Fruit fly (Drosophila melanogaster) S2 (cell line): ENCODE results near the gene MICU1.
A peak's percentile ranks its signal among the peaks of the same experiment; 100 is the strongest.

Experiments used
- CG8478 ChIP-seq: fragments of >200 bp; optimal IDR thresholded peaks from 2 replicates; lab custom pipeline; 2018
- CTCF ChIP-seq, 2 experiments: fragments of >200 bp; optimal IDR thresholded peaks; 2 replicates each; lab custom pipeline; 2018

Gene MICU1

DNA sequence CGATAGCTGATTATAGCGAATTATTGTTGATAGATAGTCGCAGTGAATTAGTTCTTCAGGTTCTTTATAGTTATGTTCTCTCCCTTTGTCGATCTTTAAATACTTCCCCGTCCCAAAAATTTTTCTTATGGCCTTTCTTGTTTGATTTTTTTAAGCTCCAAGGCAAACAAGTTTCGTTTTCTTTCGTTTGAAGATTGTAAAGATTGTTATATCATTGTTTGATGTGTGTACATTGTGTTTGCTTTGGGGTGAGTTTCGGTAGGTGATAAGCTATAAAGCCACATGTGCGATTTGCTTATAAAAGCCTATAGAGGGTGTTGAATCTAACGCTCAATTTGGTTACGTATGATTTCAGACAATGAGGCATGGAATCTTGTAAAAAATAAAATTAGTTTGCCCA lies 23.2 kb upstream of the MICU1 start:
- no peak for TF ChIP-seq CG8478 (lab: Kevin White, UChicago)
- no peak for TF ChIP-seq CTCF (optimal IDR thresholded peaks at IDR 0.05; lab: Kevin White, UChicago)

DNA sequence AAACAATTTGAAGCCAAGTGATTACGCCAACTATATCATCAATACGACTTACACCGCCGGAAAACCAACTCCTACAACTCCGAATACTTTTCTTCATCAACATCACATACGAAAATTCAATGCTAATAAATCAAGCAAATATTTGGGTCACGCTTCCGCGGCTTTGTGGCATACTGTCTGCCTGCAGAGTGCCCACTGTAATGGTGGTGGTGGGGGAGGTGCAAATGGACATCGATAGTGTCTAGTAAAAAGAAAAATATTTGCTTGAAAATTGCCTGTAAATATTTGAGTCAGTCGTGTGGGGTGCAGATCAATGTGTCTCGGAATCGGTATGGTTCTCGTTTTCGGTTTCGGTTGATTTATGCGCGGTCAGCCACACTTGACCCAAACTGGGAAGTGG lies 16.2 kb upstream of the MICU1 start:
- no peak for TF ChIP-seq CTCF (optimal IDR thresholded peaks at IDR 0.05; lab: Kevin White, UChicago)
- no peak for TF ChIP-seq CG8478 (lab: Kevin White, UChicago)

DNA sequence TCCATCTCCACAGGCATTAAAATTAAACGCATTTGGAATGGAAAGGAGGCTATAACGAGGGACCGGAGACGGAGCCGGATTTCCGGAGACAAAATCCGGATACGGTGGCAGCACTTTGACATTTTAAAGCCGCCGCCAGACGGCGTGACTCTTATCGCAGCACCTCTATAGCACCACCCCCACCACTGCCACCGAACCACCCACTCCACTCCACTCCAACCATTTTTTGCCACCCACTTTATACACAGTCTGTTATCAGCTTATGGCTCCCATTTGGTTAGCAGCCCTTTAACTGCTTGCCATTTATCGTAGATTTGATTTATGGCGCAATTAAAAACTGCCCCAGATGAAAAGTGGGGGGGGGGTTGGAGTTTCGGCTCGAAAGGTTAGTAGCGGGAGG lies 13.0 kb upstream of the MICU1 start:
- no peak for TF ChIP-seq CG8478 (lab: Kevin White, UChicago)
- no peak for TF ChIP-seq CTCF (optimal IDR thresholded peaks at IDR 0.05; lab: Kevin White, UChicago)

DNA sequence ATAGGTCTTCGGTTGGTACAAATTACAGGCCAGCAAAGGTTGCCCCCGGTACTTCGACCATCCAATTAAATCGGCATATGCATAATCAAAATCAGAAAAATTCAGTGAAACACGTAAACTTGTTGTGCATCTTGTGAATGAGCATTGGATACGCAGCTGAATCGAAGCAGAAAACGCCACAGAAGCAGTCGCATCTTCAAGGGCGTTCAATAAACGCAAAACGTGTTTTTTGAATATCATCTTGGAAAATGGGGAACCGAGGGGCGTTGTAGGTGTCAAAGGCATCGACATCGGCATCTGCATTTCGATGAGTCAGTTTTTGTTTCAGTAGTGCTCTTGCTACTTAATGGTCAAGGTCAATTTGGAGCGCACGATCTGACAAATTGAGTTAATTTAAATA lies 7.7 kb upstream of the MICU1 start:
- TF ChIP-seq CTCF (optimal IDR thresholded peaks at IDR 0.05; lab: Kevin White, UChicago) (no peak), CG8478 (lab: Kevin White, UChicago) (no peak)

DNA sequence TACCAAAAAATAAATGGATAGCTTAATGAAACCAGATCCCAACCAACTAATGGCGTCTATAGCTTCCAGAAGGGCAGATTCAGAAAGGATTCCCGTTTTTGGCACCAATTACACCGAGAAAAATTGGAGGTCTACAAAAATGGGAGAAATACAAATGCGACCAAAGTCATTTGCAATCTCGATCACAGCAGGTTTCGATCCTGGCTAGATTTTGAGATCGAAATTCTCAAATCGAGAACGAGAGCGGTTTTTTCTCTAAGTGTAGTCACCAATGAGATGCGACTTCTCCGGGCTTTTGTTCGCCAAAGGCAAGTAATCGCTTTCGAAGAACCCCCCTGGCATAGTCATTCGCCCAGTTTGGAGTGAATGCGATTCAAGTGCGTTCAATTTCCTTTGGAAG lies 6.2 kb upstream of the MICU1 start:
- TF ChIP-seq CG8478 (lab: Kevin White, UChicago), result no peak
- no peak for TF ChIP-seq CTCF (optimal IDR thresholded peaks at IDR 0.05; lab: Kevin White, UChicago)

DNA sequence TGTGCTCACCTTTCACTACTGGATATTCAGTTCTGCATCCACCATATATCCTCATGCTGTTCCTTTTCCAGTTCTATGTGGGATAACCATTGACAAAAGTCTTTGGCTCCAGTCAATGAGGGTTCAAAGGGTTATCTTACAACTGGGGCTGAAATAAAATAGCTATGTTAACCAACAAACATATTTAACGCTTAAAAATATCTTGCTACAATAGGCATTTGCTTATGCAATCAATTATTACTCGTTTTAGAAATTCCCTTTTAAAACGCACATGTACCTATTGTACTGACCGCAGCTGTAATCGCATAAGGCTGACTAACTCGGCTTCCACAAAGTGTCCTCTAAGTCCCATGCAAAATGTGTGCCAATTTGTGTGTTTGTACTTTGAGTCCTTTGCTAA lies 2.8 kb upstream of the MICU1 start:
- TF ChIP-seq CG8478 (lab: Kevin White, UChicago) (no peak), CTCF (optimal IDR thresholded peaks at IDR 0.05; lab: Kevin White, UChicago) (no peak)

DNA sequence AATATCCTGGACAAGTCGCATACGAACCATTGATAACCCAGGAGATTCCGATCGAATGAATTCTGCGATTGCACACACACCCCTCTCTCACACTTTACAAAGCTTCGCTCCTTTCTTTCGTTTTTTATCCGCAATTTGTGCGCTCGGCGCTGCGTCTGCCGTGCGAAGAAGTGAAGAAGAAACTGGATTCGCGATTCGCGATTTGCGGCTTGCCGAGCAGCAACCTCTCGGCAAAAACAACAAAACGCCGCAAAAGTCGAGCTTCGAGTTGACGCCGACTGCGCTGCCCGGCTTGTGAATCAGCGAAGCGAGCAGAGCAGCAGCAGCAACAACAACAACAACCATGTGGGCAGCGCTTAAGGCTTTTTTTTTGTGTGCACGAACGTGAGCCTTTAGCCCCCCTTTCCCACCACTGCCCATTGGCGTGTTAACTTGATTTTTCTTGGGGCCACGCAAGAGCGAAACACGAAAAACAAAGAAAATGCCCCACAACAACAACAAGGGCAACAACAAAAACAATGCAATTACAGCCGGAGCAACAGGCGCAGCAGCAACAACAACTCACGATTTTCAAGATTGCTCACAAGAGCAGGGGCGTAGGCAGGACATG lies 6.0 kb downstream of the MICU1 start:
- TF ChIP-seq CTCF (optimal IDR thresholded peaks at IDR 0.05; lab: Kevin White, UChicago) (no peak), CG8478 (lab: Kevin White, UChicago) (no peak)

DNA sequence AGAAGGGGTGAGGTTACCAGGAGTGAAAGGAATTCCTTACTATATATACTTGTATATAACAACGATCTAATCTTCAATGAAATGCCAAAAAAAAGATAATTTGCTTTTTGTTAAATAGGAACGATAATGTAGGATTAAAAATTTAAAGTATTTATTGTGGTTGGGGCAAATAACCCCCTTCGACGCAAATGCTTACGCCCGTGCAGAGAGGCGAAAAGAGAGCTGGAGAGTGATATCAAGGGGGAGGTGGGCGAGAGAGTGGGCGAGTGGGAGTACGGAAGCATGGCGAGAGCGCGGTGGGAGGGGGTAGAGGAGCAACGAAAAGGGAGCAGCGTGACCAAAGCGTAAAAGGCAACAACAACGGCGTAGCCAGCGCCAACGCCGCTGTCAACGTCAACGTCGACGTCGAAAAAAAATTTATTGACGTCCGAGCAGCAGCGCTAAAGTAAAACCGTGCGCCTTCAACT lies 6.5 kb downstream of the MICU1 start:
- TF ChIP-seq CTCF (optimal IDR thresholded peaks at IDR 0.05; lab: Kevin White, UChicago) (no peak), CG8478 (lab: Kevin White, UChicago) (no peak)

DNA sequence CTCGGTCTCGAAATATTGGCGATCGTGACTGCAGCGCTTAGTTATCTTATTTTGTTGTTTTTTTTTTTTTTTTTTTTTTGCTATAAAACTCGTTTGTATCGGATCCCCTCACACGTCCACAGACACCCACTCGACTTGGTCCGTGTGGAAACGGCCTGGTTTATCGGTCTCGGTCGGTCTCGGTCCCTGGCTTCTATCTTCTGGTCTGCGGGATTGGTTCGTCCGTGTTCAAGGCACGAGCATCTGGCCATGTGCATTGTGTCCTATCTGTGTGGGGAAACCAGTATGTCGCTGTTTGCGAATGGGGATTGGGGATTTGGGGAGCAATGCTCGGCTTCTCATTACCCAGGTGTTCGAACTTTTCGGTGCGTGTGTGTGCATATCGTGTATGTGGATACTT lies 7.6 kb downstream of the MICU1 start, which contains the start of gene CG4496:
CG4496 (minus strand) TSS at position 337 of the 400 bp plus-strand sequence.
- TF ChIP-seq CG8478 (lab: Kevin White, UChicago), result no peak
- TF ChIP-seq CTCF (optimal IDR thresholded peaks at IDR 0.05; lab: Kevin White, UChicago), result no peak

DNA sequence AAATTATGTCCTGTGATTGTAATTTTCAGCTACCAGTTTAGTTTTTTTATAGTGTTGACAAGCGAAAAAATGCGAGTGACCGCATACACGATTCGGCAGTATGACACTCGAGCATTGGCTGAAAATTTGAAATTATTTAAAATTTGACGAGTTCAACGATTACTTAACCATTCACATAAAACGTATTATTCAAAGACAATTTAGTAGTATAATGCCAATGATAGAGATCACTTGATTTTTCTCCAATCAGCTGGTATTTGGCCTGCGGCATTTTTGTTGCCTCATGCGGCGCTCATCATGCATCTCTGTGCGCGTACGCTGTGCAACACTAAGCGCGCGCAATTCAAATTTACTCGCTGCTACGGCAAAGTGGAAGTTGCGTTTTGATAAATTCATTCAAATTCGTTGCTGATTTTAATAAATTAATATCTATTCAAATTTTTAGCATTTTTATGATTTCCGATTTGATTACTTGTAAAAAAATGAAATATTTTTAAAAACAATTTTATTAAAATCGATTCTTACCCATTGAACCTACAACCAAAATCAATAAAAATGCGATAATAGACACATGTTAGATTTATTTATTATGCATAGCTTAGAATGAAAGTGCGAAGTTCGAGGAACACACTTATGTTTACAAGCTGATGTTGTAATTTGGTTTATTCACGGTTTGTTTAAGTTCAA lies 12.5 kb downstream of the MICU1 start, which contains the start of gene CG4497:
CG4497 (minus strand) TSS at position 238 of the 687 bp plus-strand sequence.
- TF ChIP-seq CG8478 (lab: Kevin White, UChicago), result no peak
- peak in 1 of 2 experiments; percentile 5 for TF ChIP-seq CTCF (optimal IDR thresholded peaks at IDR 0.05; lab: Kevin White, UChicago)

DNA sequence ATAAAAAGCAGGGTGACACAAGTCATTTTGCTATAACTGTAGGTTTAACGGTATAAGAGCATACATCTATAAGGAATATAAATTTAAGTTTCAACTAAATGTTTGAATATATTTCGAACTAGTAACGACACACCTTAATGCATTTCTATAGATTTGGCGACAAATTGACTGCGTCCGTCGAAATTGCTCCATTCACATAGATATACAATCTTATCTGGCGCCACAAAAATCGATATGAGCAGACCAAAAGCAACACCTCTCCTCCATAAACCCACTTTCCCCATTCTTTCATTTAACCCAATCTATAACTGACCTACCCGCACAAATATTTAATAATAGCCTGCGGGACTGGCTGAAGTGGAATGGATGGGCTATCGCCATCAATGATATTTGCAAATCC lies 16.6 kb downstream of the MICU1 start:
- TF ChIP-seq CTCF (optimal IDR thresholded peaks at IDR 0.05; lab: Kevin White, UChicago) (no peak), CG8478 (lab: Kevin White, UChicago) (no peak)

DNA sequence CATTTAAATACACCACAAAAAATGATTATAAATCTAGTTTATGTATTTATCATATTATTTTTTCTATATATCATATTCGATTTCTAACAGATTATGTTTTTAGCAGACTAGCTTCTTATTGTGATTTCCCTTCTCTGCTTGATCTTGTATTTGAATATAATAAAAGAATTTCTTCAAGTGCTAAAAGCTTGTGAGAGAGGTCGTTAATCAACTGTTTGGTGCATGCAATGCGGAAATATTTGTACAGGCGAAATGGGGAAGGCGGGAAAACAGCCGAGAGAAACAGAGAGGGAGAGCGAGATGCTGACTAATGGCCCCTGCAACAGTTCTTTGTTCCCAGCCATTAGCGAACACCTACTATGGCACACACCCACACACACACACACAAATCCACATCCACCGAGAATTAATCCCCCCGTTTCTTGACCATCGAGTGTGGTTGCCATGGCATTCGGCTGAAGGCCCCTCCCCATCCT lies 17.6 kb downstream of the MICU1 start:
- TF ChIP-seq CTCF (optimal IDR thresholded peaks at IDR 0.05; lab: Kevin White, UChicago) (no peak), CG8478 (lab: Kevin White, UChicago) (no peak)

DNA sequence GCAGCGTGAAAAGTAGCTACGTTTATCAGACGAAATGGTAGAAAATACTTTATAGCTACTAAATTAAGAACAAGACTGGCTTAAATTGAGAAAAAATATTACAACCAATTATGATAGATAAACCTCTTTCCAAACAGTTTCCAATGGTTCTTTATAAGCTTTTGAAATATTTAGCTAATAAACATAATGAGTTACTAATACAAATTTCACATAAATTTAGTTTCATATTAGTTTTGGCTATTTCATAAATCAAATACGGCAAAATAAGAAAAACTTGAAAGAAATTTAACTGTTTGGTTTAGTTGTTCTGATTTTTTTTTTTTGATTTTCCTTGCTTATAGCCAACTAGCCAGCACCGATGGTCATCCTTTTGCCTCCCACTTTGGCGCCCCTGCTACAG lies 18.1 kb downstream of the MICU1 start:
- no peak for TF ChIP-seq CG8478 (lab: Kevin White, UChicago)
- no peak for TF ChIP-seq CTCF (optimal IDR thresholded peaks at IDR 0.05; lab: Kevin White, UChicago)

DNA sequence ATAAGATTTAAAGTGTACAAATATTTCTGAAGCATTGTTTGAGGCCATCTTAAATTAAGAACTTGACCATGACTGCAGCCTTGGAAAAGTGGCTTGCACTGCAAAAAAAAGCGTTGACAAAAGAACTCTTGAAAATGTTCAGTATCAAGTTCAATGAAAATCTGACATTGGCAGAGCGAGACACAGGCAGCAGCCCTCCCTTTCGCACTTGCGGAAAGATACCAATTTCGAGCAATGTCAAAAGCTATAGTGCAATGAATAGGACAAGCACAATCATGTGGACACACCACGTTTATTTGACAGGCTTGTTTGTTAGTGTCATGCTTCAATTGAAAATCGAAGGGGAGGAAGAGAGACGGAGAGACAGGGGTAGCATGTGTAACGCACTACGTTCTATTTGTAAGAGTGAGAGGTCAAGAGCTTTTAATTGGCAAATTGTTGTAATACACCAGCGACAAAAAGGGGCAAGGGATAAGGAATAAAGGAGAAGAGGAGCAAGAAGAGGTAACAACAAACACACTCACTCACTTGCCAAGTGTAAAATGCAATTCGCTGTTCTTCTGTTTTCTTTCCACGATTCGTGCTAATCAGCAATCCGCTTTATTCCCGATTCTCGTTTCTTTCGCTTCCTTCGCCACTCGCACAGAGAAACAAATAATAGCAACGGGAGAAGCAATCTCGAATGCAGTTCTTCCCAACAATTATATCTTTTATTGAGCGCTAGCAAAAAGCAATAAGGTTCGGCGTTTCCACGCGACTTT lies 21.6 kb downstream of the MICU1 start:
- TF ChIP-seq CG8478 (lab: Kevin White, UChicago) (no peak), CTCF (optimal IDR thresholded peaks at IDR 0.05; lab: Kevin White, UChicago) (no peak)

DNA sequence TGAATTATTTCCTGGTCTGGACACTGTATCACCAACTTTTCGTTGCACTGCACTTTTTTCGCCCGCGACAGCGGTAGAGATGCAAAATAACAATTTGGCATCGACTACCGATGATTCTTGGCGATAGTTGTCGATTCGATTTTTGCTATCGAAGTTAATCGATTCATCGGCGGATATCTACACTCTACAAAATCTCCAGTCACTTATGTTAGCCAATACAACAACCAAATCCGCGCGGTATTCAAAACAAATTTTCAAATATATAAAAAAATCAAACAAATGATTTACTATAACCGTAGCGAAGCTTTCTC lies 22.1 kb downstream of the MICU1 start, which contains the start of gene CG4502:
CG4502 (minus strand) TSS at position 93 of the 311 bp plus-strand sequence.
- TF ChIP-seq CTCF (optimal IDR thresholded peaks at IDR 0.05; lab: Kevin White, UChicago) (peak; percentile 11 to 47), CG8478 (lab: Kevin White, UChicago) (no peak)
